Worm (Caenorhabditis elegans): ENCODE data around the gene R01E6.7.

R01E6.7 gene

ce11 chrX:13528630-13529138 lies 41.1 kb downstream of the R01E6.7 start, which contains the start of gene F18H3.4:
F18H3.4 (plus strand) TSS chrX:13529088.
- TF ChIP-seq elt-1 (tag; optimal IDR thresholded peaks at IDR 0.05; ENCODE audit: borderline replicate concordance, insufficient read depth): peak; percentile 4
- TF ChIP-seq ceh-39 (tag; optimal IDR thresholded peaks at IDR 0.05): no peak

ce11 chrX:13527347-13528092 lies 42.2 kb downstream of the R01E6.7 start, which contains the start of gene pab-2:
pab-2 (minus strand) TSS chrX:13527415.
- no peak for TF ChIP-seq tbx-8 (GFP tag; optimal IDR thresholded peaks at IDR 0.05)
- peak; percentile 31 for TF ChIP-seq lin-13 (tag; optimal IDR thresholded peaks at IDR 0.05)
- no peak for TF ChIP-seq blmp-1 (tag; optimal IDR thresholded peaks at IDR 0.05)
- TF ChIP-seq elt-3 (tag; optimal IDR thresholded peaks at IDR 0.05): no peak
- peak; percentile 4 for TF ChIP-seq mls-2 (tag; optimal IDR thresholded peaks at IDR 0.05)
- TF ChIP-seq flh-1 (GFP tag; optimal IDR thresholded peaks at IDR 0.05): no peak
- TF ChIP-seq unc-39 (tag; optimal IDR thresholded peaks at IDR 0.05): no peak
- TF ChIP-seq nhr-12 (tag; optimal IDR thresholded peaks at IDR 0.05): no peak
- TF ChIP-seq ztf-11 (tag; optimal IDR thresholded peaks at IDR 0.05): peak; percentile 42
- peak; percentile 44 for TF ChIP-seq lsy-2 (tag; optimal IDR thresholded peaks at IDR 0.05)
- TF ChIP-seq unc-120 (tag; optimal IDR thresholded peaks at IDR 0.05; ENCODE audit: poor library complexity, severe bottlenecking): peak; percentile 99
- TF ChIP-seq cnd-1 (tag; optimal IDR thresholded peaks at IDR 0.05): peak; percentile 41
- peak; percentile 97 for TF ChIP-seq ham-2 (GFP tag; optimal IDR thresholded peaks at IDR 0.05)
- TF ChIP-seq pha-4 (tag; optimal IDR thresholded peaks at IDR 0.05): peak; percentile 86
- TF ChIP-seq M03D4.4 (tag; optimal IDR thresholded peaks at IDR 0.05): peak; percentile 66
- TF ChIP-seq nhr-28 (tag; optimal IDR thresholded peaks at IDR 0.05): no peak
- TF ChIP-seq bed-3 (GFP tag; optimal IDR thresholded peaks at IDR 0.05): no peak
- peak; percentile 11 for TF ChIP-seq nhr-2 (tag; optimal IDR thresholded peaks at IDR 0.05)
- peak; percentile 37 for TF ChIP-seq mep-1 (tag; optimal IDR thresholded peaks at IDR 0.05)
- peak; percentile 29 for TF ChIP-seq nhr-237 (tag; optimal IDR thresholded peaks at IDR 0.05)
- TF ChIP-seq mab-5 (tag; optimal IDR thresholded peaks at IDR 0.05): no peak
- TF ChIP-seq drap-1 (GFP tag; optimal IDR thresholded peaks at IDR 0.05): peak; percentile 57
- TF ChIP-seq hlh-1 (tag; optimal IDR thresholded peaks at IDR 0.05): peak; percentile 70
- TF ChIP-seq ceh-39 (tag; optimal IDR thresholded peaks at IDR 0.05): peak; percentile 21
- peak; percentile 38 for TF ChIP-seq ces-1 (GFP tag; optimal IDR thresholded peaks at IDR 0.05)
- peak; percentile 84 for TF ChIP-seq sptf-1 (tag; optimal IDR thresholded peaks at IDR 0.05)
- TF ChIP-seq lin-32 (GFP tag; optimal IDR thresholded peaks at IDR 0.05): no peak
- no peak for TF ChIP-seq zip-8 (tag; optimal IDR thresholded peaks at IDR 0.05)
- TF ChIP-seq snpc-4 (tag; optimal IDR thresholded peaks at IDR 0.05): no peak
- no peak for TF ChIP-seq sem-2 (GFP tag; optimal IDR thresholded peaks at IDR 0.05)
- peak; percentile 83 for TF ChIP-seq unc-62 (GFP tag; optimal IDR thresholded peaks at IDR 0.05)
- no peak for TF ChIP-seq elt-1 (tag; optimal IDR thresholded peaks at IDR 0.05; ENCODE audit: borderline replicate concordance, insufficient read depth)

- peak; percentile 88 for TF ChIP-seq elt-1 (tag; optimal IDR thresholded peaks at IDR 0.05; ENCODE audit: borderline replicate concordance, insufficient read depth)
- TF ChIP-seq blmp-1 (tag; optimal IDR thresholded peaks at IDR 0.05): no peak
- TF ChIP-seq unc-62 (GFP tag; optimal IDR thresholded peaks at IDR 0.05): peak; percentile 24
- TF ChIP-seq ham-2 (GFP tag; optimal IDR thresholded peaks at IDR 0.05): peak; percentile 80
- TF ChIP-seq snpc-4 (tag; optimal IDR thresholded peaks at IDR 0.05): no peak
Measured at ce11 chrX:13526219-13527218, 43.2 kb downstream of the R01E6.7 start.

ce11 chrX:13525094-13525493 lies 44.7 kb downstream of the R01E6.7 start:
- TF ChIP-seq zip-8 (tag; optimal IDR thresholded peaks at IDR 0.05): peak; percentile 92
- TF ChIP-seq bed-3 (GFP tag; optimal IDR thresholded peaks at IDR 0.05): no peak
- TF ChIP-seq drap-1 (GFP tag; optimal IDR thresholded peaks at IDR 0.05): no peak
- TF ChIP-seq nhr-2 (tag; optimal IDR thresholded peaks at IDR 0.05): peak; percentile 59

All from whole organism, mixed stage, embryonic.